Worm (Caenorhabditis elegans) whole organism, early embryonic: ENCODE results near the gene F45D3.1.

Experiments used
- F13C5.2 ChIP-seq: sonication (generic microtip); optimal IDR thresholded peaks from 2 replicates; lab custom pipeline; 2017; ENCODE audit warnings: mild to moderate bottlenecking, missing genetic modification characterization, inconsistent platforms, missing compliant biosample characterization
- flt-1 ChIP-seq: fragments of 200-800 bp; sonication (Bioruptor generic); IDR thresholded peaks from 2 replicates; pipeline ENCODE4 v1.3.6; 2022; ENCODE audit warnings: missing genetic modification characterization, missing compliant biosample characterization

DNA sequence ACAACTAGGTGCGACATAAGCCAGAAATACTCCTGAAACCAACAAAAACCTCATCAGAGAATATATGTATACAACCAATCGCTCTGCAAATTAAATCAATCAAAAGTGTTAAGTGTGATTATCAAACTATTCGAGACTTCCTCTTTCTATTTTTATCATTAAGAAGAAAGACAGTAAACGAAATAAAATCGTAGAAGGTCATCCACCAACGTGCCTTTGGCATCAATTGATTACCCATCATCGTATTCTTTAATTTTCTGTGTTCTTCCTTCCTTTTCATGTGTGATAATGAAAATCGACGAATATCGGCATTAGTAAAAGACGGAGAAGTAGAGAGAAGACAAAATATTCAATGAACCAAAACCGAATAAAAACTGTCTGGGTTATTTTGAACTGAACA, 14.9 kb upstream of the F45D3.1 start:
- TF ChIP-seq flt-1 (GFP tag; lab: Robert Waterston, UW), result no peak
- no peak for TF ChIP-seq F13C5.2 (tag; lab: Kevin White, UChicago)
